Fruit fly (Drosophila melanogaster): ENCODE results near the gene CG7330.

CG7330 gene

DNA sequence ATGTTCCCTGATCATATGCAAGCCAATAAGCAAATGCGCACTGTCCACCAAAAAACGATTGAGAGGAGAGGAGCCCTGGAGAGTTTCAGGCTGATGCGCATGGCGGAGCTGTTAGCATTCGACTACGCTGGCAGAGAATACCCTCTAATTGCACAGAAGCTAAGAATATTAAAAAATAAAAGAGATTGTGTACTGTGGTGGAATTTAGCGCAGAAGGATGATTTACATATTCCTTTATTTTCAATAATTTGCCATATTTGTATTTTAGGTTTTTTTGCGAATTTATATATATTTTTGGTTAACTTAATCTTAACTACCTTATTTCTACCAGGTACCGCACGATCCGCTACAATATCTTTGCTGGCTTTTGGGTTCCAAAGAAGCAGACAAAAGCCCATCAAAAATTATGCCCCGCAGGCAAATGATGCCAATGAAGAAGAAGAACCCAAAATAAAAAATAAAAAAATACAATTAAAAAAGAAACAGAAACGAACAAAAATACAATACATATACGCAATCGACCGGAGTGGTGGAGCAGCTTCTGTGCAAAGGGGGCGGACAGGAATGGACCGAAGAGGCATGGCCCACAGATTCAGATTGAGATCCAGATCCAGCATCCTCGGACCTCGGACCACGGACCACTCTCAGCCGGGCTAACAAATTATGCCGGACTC lies 45.7 kb downstream of the CG7330 start (continued):
- TF ChIP-seq CG9139 (GFP tag; optimal IDR thresholded peaks at IDR 0.05) (peak; percentile 7), Hr39 (GFP tag; optimal IDR thresholded peaks at IDR 0.05) (peak; percentile 94), fkh (GFP tag; optimal IDR thresholded peaks at IDR 0.05) (no peak), CG11902 (GFP tag; optimal IDR thresholded peaks at IDR 0.05) (peak; percentile 90), Eip78C (GFP tag) (peak; percentile 97), svp (GFP tag) (peak; percentile 98), Sox15 (GFP tag; optimal IDR thresholded peaks at IDR 0.05) (peak; percentile 83), salr (GFP tag; optimal IDR thresholded peaks at IDR 0.05) (peak; percentile 12 to 40), cyc (GFP tag; optimal IDR thresholded peaks at IDR 0.05) (peak; percentile 95), vri (GFP tag; optimal IDR thresholded peaks at IDR 0.05) (peak; percentile 88), CG6276 (GFP tag; optimal IDR thresholded peaks at IDR 0.05) (no peak), dsx (GFP tag; optimal IDR thresholded peaks at IDR 0.05; ENCODE audit: poor library complexity, severe bottlenecking) (peak; percentile 73), Lpt (GFP tag; optimal IDR thresholded peaks at IDR 0.05) (peak; percentile 42), CG6854 (GFP tag; optimal IDR thresholded peaks at IDR 0.05) (peak; percentile 75), fd59A (GFP tag; optimal IDR thresholded peaks at IDR 0.05) (peak; percentile 76), CG10631 (GFP tag; optimal IDR thresholded peaks at IDR 0.05) (peak; percentile 72), fd85E (GFP tag; optimal IDR thresholded peaks at IDR 0.05) (no peak), CG6163 (GFP tag; IDR thresholded peaks at IDR 0.05) (peak; percentile 67; the same call in 2 of the 3 replicates), CG8632 (GFP tag; optimal IDR thresholded peaks at IDR 0.05) (peak; percentile 85)

DNA sequence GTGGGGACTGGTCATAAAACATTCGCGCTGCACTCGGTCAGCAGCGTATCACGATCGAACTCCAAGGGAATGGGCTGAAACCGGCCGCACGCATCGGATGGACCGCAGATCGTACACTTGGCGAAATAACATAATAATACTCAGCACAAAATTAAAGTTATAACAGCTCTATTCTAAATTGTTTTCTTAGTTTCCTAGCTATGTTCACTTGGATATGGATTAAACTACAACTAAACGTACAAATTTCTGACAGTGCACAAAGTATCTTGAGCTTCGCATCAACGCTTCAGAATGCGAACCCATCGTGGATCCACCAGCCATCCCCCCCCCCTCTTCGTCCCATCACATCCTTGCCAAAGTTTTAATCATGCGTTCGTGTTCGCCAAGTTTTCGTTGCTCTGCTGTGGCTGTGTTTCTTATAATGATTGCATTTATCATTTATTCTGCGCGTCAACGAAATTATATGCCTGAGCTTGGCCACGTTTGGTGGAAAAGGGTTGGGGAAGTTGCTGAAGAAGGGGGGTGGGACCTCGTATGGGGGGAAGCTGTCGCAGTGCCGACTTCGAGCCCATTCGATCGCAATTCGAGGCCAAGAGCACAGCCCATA lies 46.4 kb downstream of the CG7330 start:
- peak; percentile 96 for TF ChIP-seq Sox14 (GFP tag; optimal IDR thresholded peaks at IDR 0.05)
- TF ChIP-seq CG4318 (GFP tag; optimal IDR thresholded peaks at IDR 0.05), result peak; percentile 14
- TF ChIP-seq CG8632 (GFP tag; optimal IDR thresholded peaks at IDR 0.05), result peak; percentile 96
- TF ChIP-seq Gug (GFP tag; IDR thresholded peaks at IDR 0.05), result peak; percentile 71
- no peak for TF ChIP-seq Hr38 (GFP tag; optimal IDR thresholded peaks at IDR 0.05)
- TF ChIP-seq salr (GFP tag; optimal IDR thresholded peaks at IDR 0.05), result peak; percentile 68 to 88
- peak; percentile 90 for TF ChIP-seq Eip93F (GFP tag; optimal IDR thresholded peaks at IDR 0.05)
- peak; percentile 93 for TF ChIP-seq CG3032 (tag; optimal IDR thresholded peaks at IDR 0.05)
- peak; percentile 92 for TF ChIP-seq CG7368 (GFP tag; optimal IDR thresholded peaks at IDR 0.05)
- TF ChIP-seq vri (GFP tag; optimal IDR thresholded peaks at IDR 0.05), result peak; percentile 96
- no peak for TF ChIP-seq fkh (GFP tag; optimal IDR thresholded peaks at IDR 0.05)
- TF ChIP-seq Hr39 (GFP tag; optimal IDR thresholded peaks at IDR 0.05), result peak; percentile 97
- TF ChIP-seq CG11294 (GFP tag; IDR thresholded peaks at IDR 0.05), result no peak
- peak; percentile 96 for TF ChIP-seq Sox102F (GFP tag; optimal IDR thresholded peaks at IDR 0.05)
- TF ChIP-seq Smox (GFP tag; optimal IDR thresholded peaks at IDR 0.05), result peak; percentile 97
- TF ChIP-seq CG6808 (GFP tag; optimal IDR thresholded peaks at IDR 0.05), result peak; percentile 87
- peak; percentile 97 for TF ChIP-seq esn (GFP tag; optimal IDR thresholded peaks at IDR 0.05)
- peak; percentile 36; the same call in 1 of the 2 replicates for TF ChIP-seq CG15336 (GFP tag; IDR thresholded peaks at IDR 0.05)
- TF ChIP-seq OdsH (GFP tag; optimal IDR thresholded peaks at IDR 0.05), result peak; percentile 94
- TF ChIP-seq Blimp-1 (GFP tag; optimal IDR thresholded peaks at IDR 0.05), result peak; percentile 87
- TF ChIP-seq CG1621 (tag; optimal IDR thresholded peaks at IDR 0.05), result peak; percentile 94
- TF ChIP-seq CG11762 (GFP tag; optimal IDR thresholded peaks at IDR 0.05; ENCODE audit: insufficient read depth), result peak; percentile 79
- TF ChIP-seq dac (GFP tag; optimal IDR thresholded peaks at IDR 0.05), result no peak
- TF ChIP-seq svp (GFP tag), result peak; percentile 98
- peak; percentile 98 for TF ChIP-seq CG31627 (GFP tag; optimal IDR thresholded peaks at IDR 0.05)
- peak; percentile 99 for TF ChIP-seq Eip78C (GFP tag)
- TF ChIP-seq Ets21C (GFP tag; optimal IDR thresholded peaks at IDR 0.05), result peak; percentile 95
- TF ChIP-seq fd59A (GFP tag; optimal IDR thresholded peaks at IDR 0.05), result peak; percentile 93
- TF ChIP-seq topi (GFP tag; optimal IDR thresholded peaks at IDR 0.05), result peak; percentile 98
- peak; percentile 98 for TF ChIP-seq cyc (GFP tag; optimal IDR thresholded peaks at IDR 0.05)
- peak; percentile 95 for TF ChIP-seq CG6854 (GFP tag; optimal IDR thresholded peaks at IDR 0.05)
- peak; percentile 97 for TF ChIP-seq acj6 (GFP tag; optimal IDR thresholded peaks at IDR 0.05)
- peak; percentile 97 for TF ChIP-seq CG34406 (GFP tag; optimal IDR thresholded peaks at IDR 0.05)
- peak; percentile 93 for TF ChIP-seq dsx (GFP tag; optimal IDR thresholded peaks at IDR 0.05; ENCODE audit: poor library complexity, severe bottlenecking)
- TF ChIP-seq fd85E (GFP tag; optimal IDR thresholded peaks at IDR 0.05), result peak; percentile 79
- peak; percentile 67 for TF ChIP-seq Lpt (GFP tag; optimal IDR thresholded peaks at IDR 0.05)
- TF ChIP-seq CG8119 (GFP tag; IDR thresholded peaks at IDR 0.05), result peak; percentile 77; the same call in 2 of the 3 replicates
- TF ChIP-seq CG8319 (GFP tag; optimal IDR thresholded peaks at IDR 0.05), result peak; percentile 96
- TF ChIP-seq CG16779 (tag; optimal IDR thresholded peaks at IDR 0.05), result peak; percentile 75
- peak; percentile 87 for TF ChIP-seq spab (GFP tag; optimal IDR thresholded peaks at IDR 0.05)
